Worm (Caenorhabditis elegans) whole organism, L3 larva: ENCODE results near the gene T09F3.4.

Experiments
- ceh-28 ChIP-seq: fragments of 150-350 bp; optimal IDR thresholded peaks from 2 replicates; lab custom pipeline; 2014; ENCODE audit warnings: missing biosample characterization, missing genetic modification reagents, missing genetic modification characterization
- egl-27 ChIP-seq: sonication (generic microtip); optimal IDR thresholded peaks from 4 replicates; lab custom pipeline; 2017; ENCODE audit warnings: missing biosample characterization, missing genetic modification reagents, missing genetic modification characterization
- nhr-12 ChIP-seq: fragments of 150-350 bp; optimal IDR thresholded peaks from 2 replicates; lab custom pipeline; 2014; ENCODE audit warnings: missing biosample characterization, missing genetic modification characterization
- nhr-237 ChIP-seq: fragments of 150-350 bp; optimal IDR thresholded peaks from 2 replicates; lab custom pipeline; 2014; ENCODE audit warnings: missing biosample characterization, missing genetic modification characterization
- nhr-77 ChIP-seq: fragments of 150-350 bp; optimal IDR thresholded peaks from 2 replicates; lab custom pipeline; 2014; ENCODE audit warnings: missing biosample characterization, missing genetic modification characterization
- pha-4 ChIP-seq: fragments of 150-350 bp; optimal IDR thresholded peaks from 2 replicates; lab custom pipeline; 2014; ENCODE audit warnings: missing biosample characterization, missing genetic modification reagents, missing genetic modification characterization

DNA sequence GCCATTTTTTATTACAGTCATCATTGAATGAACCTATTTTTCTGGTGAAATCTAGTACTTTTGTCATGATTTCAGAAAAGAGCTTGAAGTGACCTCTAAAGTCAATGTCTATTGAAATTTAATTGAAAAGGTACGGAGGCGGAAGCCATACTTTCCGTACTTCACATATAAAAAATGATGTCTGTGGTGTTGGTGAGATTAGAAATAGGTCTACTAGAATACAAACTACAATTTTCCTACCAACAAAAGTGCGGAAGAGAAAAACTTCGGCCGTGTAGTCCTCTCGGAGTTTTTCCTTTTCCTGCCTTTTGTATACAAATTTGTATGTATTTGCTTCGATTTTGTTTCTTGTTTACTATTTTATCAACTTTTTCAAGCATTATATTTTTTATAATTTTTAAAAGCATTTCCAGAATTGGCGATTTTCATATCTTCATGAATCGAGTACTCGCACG lies at the start of gene T09F3.4:
- TF ChIP-seq egl-27 (tag; lab: Kevin White, UChicago) (no peak), pha-4 (peak; percentile 70), ceh-28 (no peak), nhr-237 (tag; lab: Kevin White, UChicago) (no peak), nhr-12 (no peak), nhr-77 (tag; lab: Kevin White, UChicago) (no peak)
